Fruit fly (Drosophila melanogaster): ENCODE data around the gene ProtB.

dm6 chr2L:14871922-14872321, 11.6 kb downstream of the ProtB start, which contains the start of gene CG4480:
- TF ChIP-seq EcR (GFP tag; optimal IDR thresholded peaks at IDR 0.05) (no peak), CG12605 (GFP tag; IDR thresholded peaks at IDR 0.05) (no peak)

Measured in whole organism, pupa.